Worm (Caenorhabditis elegans) whole organism, young adult: Measurements from ENCODE around the gene clec-66.
A peak's percentile ranks its signal among the peaks of the same experiment; 100 is the strongest.

Experiments used
- B0019.2 ChIP-seq: fragments of 200-800 bp; sonication (Bioruptor generic); conservative IDR thresholded peaks from 2 replicates; pipeline ENCODE4 v1.3.6; 2022; ENCODE audit warnings: missing genetic modification reagents, missing genetic modification characterization, missing compliant biosample characterization
- B0035.1 ChIP-seq: sonication (generic microtip); optimal IDR thresholded peaks from 2 replicates; lab custom pipeline; 2016; ENCODE audit warnings: missing genetic modification characterization, mild to moderate bottlenecking, missing compliant biosample characterization, missing genotype, missing genetic modification reagents
- B0336.3 ChIP-seq: fragments of 200-800 bp; sonication (Bioruptor generic); IDR thresholded peaks from 2 replicates; pipeline ENCODE4 v1.3.6; 2022; ENCODE audit warnings: missing genetic modification characterization, missing compliant biosample characterization
- F10E7.11 ChIP-seq: sonication (generic microtip); optimal IDR thresholded peaks from 2 replicates; lab custom pipeline; 2017; ENCODE audit warnings: mild to moderate bottlenecking, missing genetic modification characterization, moderate library complexity, missing compliant biosample characterization
- F23B12.7 ChIP-seq: sonication (generic microtip); optimal IDR thresholded peaks from 2 replicates; lab custom pipeline; 2017; ENCODE audit warnings: missing genetic modification characterization, mild to moderate bottlenecking, missing compliant biosample characterization, antibody characterized with exemption, moderate library complexity; ENCODE audit not compliant: insufficient read depth
- F39B2.1 ChIP-seq: fragments of 200-800 bp; sonication (Bioruptor generic); IDR thresholded peaks from 2 replicates; pipeline ENCODE4 v1.3.6; 2022; ENCODE audit warnings: missing genetic modification reagents, missing genetic modification characterization, missing compliant biosample characterization
- F55B11.4 ChIP-seq: sonication (generic microtip); optimal IDR thresholded peaks from 2 replicates; lab custom pipeline; 2016; ENCODE audit warnings: missing compliant biosample characterization, missing genetic modification characterization, borderline replicate concordance; ENCODE audit not compliant: insufficient read depth
- F57A8.1 ChIP-seq: fragments of 200-800 bp; sonication (Bioruptor generic); optimal IDR thresholded peaks from 2 replicates; lab custom pipeline; 2018; ENCODE audit warnings: mild to moderate bottlenecking, missing genetic modification characterization, moderate library complexity, missing compliant biosample characterization
- T07F8.4 ChIP-seq: sonication (generic microtip); optimal IDR thresholded peaks from 2 replicates; lab custom pipeline; 2016; ENCODE audit warnings: mild to moderate bottlenecking, missing genetic modification characterization, moderate library complexity, missing compliant biosample characterization
- Y53G8AR.9 ChIP-seq: fragments of 200-800 bp; sonication (Bioruptor generic); conservative IDR thresholded peaks from 2 replicates; pipeline ENCODE4 v1.3.6; 2022; ENCODE audit warnings: missing genetic modification reagents, missing genetic modification characterization, missing compliant biosample characterization
- ZK185.1 ChIP-seq: sonication (generic microtip); optimal IDR thresholded peaks from 2 replicates; lab custom pipeline; 2016; ENCODE audit warnings: mild to moderate bottlenecking, missing genetic modification characterization, missing compliant biosample characterization; ENCODE audit not compliant: poor library complexity, severe bottlenecking
- akir-1 ChIP-seq: fragments of 200-800 bp; sonication (Bioruptor generic); optimal IDR thresholded peaks from 2 replicates; lab custom pipeline; 2018; ENCODE audit warnings: mild to moderate bottlenecking, missing genetic modification characterization, moderate library complexity, missing compliant biosample characterization
- aptf-3 ChIP-seq: fragments of 200-800 bp; sonication (Bioruptor generic); IDR thresholded peaks from 2 replicates; pipeline ENCODE4 v1.3.6; 2022; ENCODE audit warnings: missing genetic modification characterization, missing compliant biosample characterization
- attf-3 ChIP-seq: fragments of 200-800 bp; sonication (Bioruptor generic); conservative IDR thresholded peaks from 2 replicates; pipeline ENCODE4 v1.3.6; 2022; ENCODE audit warnings: missing genetic modification reagents, missing genetic modification characterization, missing compliant biosample characterization
- ceh-100 ChIP-seq: fragments of 200-800 bp; sonication (Bioruptor generic); IDR thresholded peaks from 2 replicates; pipeline ENCODE4 v1.3.6; 2022; ENCODE audit warnings: missing genetic modification reagents, missing genetic modification characterization, missing compliant biosample characterization
- ceh-58 ChIP-seq: fragments of 200-800 bp; sonication (Bioruptor generic); IDR thresholded peaks from 2 replicates; pipeline ENCODE4 v1.3.6; 2022; ENCODE audit warnings: missing genetic modification characterization, missing compliant biosample characterization
- ceh-91 ChIP-seq: fragments of 200-800 bp; sonication (Bioruptor generic); IDR thresholded peaks from 2 replicates; pipeline ENCODE4 v1.3.6; 2022; ENCODE audit warnings: missing genetic modification reagents, missing genetic modification characterization, missing compliant biosample characterization
- egl-18 ChIP-seq: fragments of 200-800 bp; sonication (Bioruptor generic); IDR thresholded peaks from 2 replicates; pipeline ENCODE4 v1.3.6; 2022; ENCODE audit warnings: missing genetic modification reagents, missing genetic modification characterization, missing compliant biosample characterization
- fkh-3 ChIP-seq: sonication (generic microtip); optimal IDR thresholded peaks from 2 replicates; lab custom pipeline; 2016; ENCODE audit warnings: mild to moderate bottlenecking, missing genetic modification characterization, missing compliant biosample characterization
- hlh-26 ChIP-seq: fragments of 200-800 bp; sonication (Bioruptor generic); conservative IDR thresholded peaks from 2 replicates; pipeline ENCODE4 v1.3.6; 2022; ENCODE audit warnings: missing genetic modification reagents, missing genetic modification characterization, missing compliant biosample characterization
- hmg-20 ChIP-seq: fragments of 200-800 bp; sonication (Bioruptor generic); IDR thresholded peaks from 2 replicates; pipeline ENCODE4 v1.3.6; 2022; ENCODE audit warnings: missing genetic modification reagents, missing genetic modification characterization, missing compliant biosample characterization
- hrde-1 ChIP-seq: sonication (generic microtip); optimal IDR thresholded peaks from 2 replicates; lab custom pipeline; 2016; ENCODE audit warnings: missing genetic modification characterization, mild to moderate bottlenecking, missing compliant biosample characterization, moderate library complexity, missing genotype, missing genetic modification reagents, borderline replicate concordance
- hsf-1 ChIP-seq: fragments of 200-800 bp; sonication (Bioruptor generic); IDR thresholded peaks from 2 replicates; pipeline ENCODE4 v1.3.6; 2022; ENCODE audit warnings: missing genetic modification reagents, missing genetic modification characterization, missing compliant biosample characterization
- let-526 ChIP-seq: fragments of 200-800 bp; sonication (Bioruptor generic); IDR thresholded peaks from 2 replicates; pipeline ENCODE4 v1.3.6; 2022; ENCODE audit warnings: missing genetic modification reagents, missing genetic modification characterization, missing compliant biosample characterization
- let-607 ChIP-seq, 2 experiments: fragments of 200-800 bp in 1 of 2; sonication (Bioruptor generic) in 1 of 2; sonication (generic microtip) in 1 of 2; optimal IDR thresholded peaks; 2 replicates each; lab custom pipeline; 2016 to 2018; ENCODE audit warnings: mild to moderate bottlenecking in 2 of 2, missing compliant biosample characterization in 2 of 2, missing genetic modification characterization in 2 of 2, moderate library complexity in 2 of 2, missing genotype in 1 of 2
- lin-26 ChIP-seq: fragments of 200-800 bp; sonication (Bioruptor generic); IDR thresholded peaks from 2 replicates; pipeline ENCODE4 v1.3.6; 2022; ENCODE audit warnings: missing genetic modification reagents, missing genetic modification characterization, missing compliant biosample characterization
- lin-35 ChIP-seq, 3 experiments: fragments of 150-350 bp in 2 of 3; sonication (generic microtip) in 1 of 3; optimal IDR thresholded peaks; 2 replicates each; lab custom pipeline; 2014 to 2018; ENCODE audit warnings: missing biosample characterization in 3 of 3, missing genetic modification characterization in 3 of 3, missing genetic modification reagents in 3 of 3
- lin-54 ChIP-seq: fragments of 200-800 bp; sonication (Bioruptor generic); optimal IDR thresholded peaks from 2 replicates; lab custom pipeline; 2018; ENCODE audit warnings: mild to moderate bottlenecking, missing genetic modification characterization, missing compliant biosample characterization
- lsl-1 ChIP-seq: fragments of 200-800 bp; sonication (Bioruptor generic); optimal IDR thresholded peaks from 2 replicates; lab custom pipeline; 2018; ENCODE audit warnings: mild to moderate bottlenecking, missing genetic modification characterization, moderate library complexity, missing compliant biosample characterization
- madf-6 ChIP-seq: fragments of 200-800 bp; sonication (Bioruptor generic); IDR thresholded peaks from 2 replicates; pipeline ENCODE4 v1.3.6; 2022; ENCODE audit warnings: missing genetic modification reagents, missing genetic modification characterization, missing compliant biosample characterization
- madf-8 ChIP-seq: fragments of 200-800 bp; sonication (Bioruptor generic); conservative IDR thresholded peaks from 2 replicates; pipeline ENCODE4 v1.3.6; 2022; ENCODE audit warnings: missing genetic modification reagents, missing genetic modification characterization, missing compliant biosample characterization
- mcd-1 ChIP-seq: fragments of 200-800 bp; sonication (Bioruptor generic); IDR thresholded peaks from 2 replicates; pipeline ENCODE4 v1.3.6; 2022; ENCODE audit warnings: missing genetic modification reagents, missing genetic modification characterization, missing compliant biosample characterization
- mxl-1 ChIP-seq: sonication (generic microtip); optimal IDR thresholded peaks from 2 replicates; lab custom pipeline; 2016; ENCODE audit warnings: missing genetic modification characterization, missing compliant biosample characterization
- nfyb-1 ChIP-seq: fragments of 200-800 bp; sonication (Bioruptor generic); IDR thresholded peaks from 2 replicates; pipeline ENCODE4 v1.3.6; 2022; ENCODE audit warnings: missing genetic modification reagents, missing genetic modification characterization, missing compliant biosample characterization
- nhr-120 ChIP-seq: fragments of 200-800 bp; sonication (Bioruptor generic); IDR thresholded peaks from 2 replicates; pipeline ENCODE4 v1.3.6; 2022; ENCODE audit warnings: missing genetic modification characterization, missing compliant biosample characterization
- nhr-179 ChIP-seq: sonication (generic microtip); optimal IDR thresholded peaks from 2 replicates; lab custom pipeline; 2016; ENCODE audit warnings: mild to moderate bottlenecking, missing genetic modification characterization, missing compliant biosample characterization
- nhr-90 ChIP-seq: sonication (generic microtip); optimal IDR thresholded peaks from 2 replicates; lab custom pipeline; 2016; ENCODE audit warnings: missing genotype, mild to moderate bottlenecking, missing genetic modification characterization, missing compliant biosample characterization
- pbrm-1 ChIP-seq: fragments of 200-800 bp; sonication (Bioruptor generic); IDR thresholded peaks from 2 replicates; pipeline ENCODE4 v1.3.6; 2022; ENCODE audit warnings: missing genetic modification reagents, missing genetic modification characterization, missing compliant biosample characterization
- rcor-1 ChIP-seq: fragments of 200-800 bp; sonication (Bioruptor generic); IDR thresholded peaks from 2 replicates; pipeline ENCODE4 v1.3.6; 2022; ENCODE audit warnings: missing genetic modification reagents, missing genetic modification characterization, missing compliant biosample characterization
- rpc-1 ChIP-seq, 2 experiments: fragments of 150-350 bp in 1 of 2; sonication (generic microtip) in 1 of 2; optimal IDR thresholded peaks; 2 replicates each; lab custom pipeline; 2014 to 2018; ENCODE audit warnings: missing biosample characterization in 1 of 2, missing genetic modification characterization in 1 of 2, missing genetic modification reagents in 1 of 2, missing genotype in 1 of 2
- sdz-38 ChIP-seq: sonication (generic microtip); optimal IDR thresholded peaks from 2 replicates; lab custom pipeline; 2016; ENCODE audit warnings: missing genotype, missing genetic modification characterization, missing compliant biosample characterization
- sea-2 ChIP-seq: fragments of 200-800 bp; sonication (Bioruptor generic); IDR thresholded peaks from 2 replicates; pipeline ENCODE4 v1.3.6; 2022; ENCODE audit warnings: missing genetic modification characterization, missing compliant biosample characterization
- snpc-1.3 ChIP-seq: sonication (generic microtip); optimal IDR thresholded peaks from 2 replicates; lab custom pipeline; 2017; ENCODE audit warnings: missing genetic modification characterization, mild to moderate bottlenecking, missing compliant biosample characterization, antibody characterized with exemption, moderate library complexity, missing genotype, missing genetic modification reagents; ENCODE audit not compliant: insufficient read depth
- snpc-4 ChIP-seq, 5 experiments: fragments of 150-350 bp in 1 of 5; sonication (generic microtip) in 4 of 5; optimal IDR thresholded peaks; 2 replicates each; lab custom pipeline; 2014 to 2018; ENCODE audit warnings: missing genetic modification characterization in 5 of 5, missing biosample characterization in 3 of 5, antibody characterized with exemption in 2 of 5, mild to moderate bottlenecking in 2 of 5, missing compliant biosample characterization in 2 of 5, missing genotype in 2 of 5, moderate library complexity in 2 of 5, missing genetic modification reagents in 1 of 5
- somi-1 ChIP-seq: fragments of 200-800 bp; sonication (Bioruptor generic); optimal IDR thresholded peaks from 2 replicates; lab custom pipeline; 2018; ENCODE audit warnings: mild to moderate bottlenecking, missing genetic modification characterization, missing compliant biosample characterization
- zfh-2 ChIP-seq: fragments of 200-800 bp; sonication (Bioruptor generic); conservative IDR thresholded peaks from 2 replicates; pipeline ENCODE4 v1.3.6; 2022; ENCODE audit warnings: missing genetic modification reagents, missing genetic modification characterization, missing compliant biosample characterization
- ztf-26 ChIP-seq: sonication (generic microtip); optimal IDR thresholded peaks from 2 replicates; lab custom pipeline; 2017; ENCODE audit warnings: missing genetic modification characterization, missing compliant biosample characterization

Gene clec-66

DNA sequence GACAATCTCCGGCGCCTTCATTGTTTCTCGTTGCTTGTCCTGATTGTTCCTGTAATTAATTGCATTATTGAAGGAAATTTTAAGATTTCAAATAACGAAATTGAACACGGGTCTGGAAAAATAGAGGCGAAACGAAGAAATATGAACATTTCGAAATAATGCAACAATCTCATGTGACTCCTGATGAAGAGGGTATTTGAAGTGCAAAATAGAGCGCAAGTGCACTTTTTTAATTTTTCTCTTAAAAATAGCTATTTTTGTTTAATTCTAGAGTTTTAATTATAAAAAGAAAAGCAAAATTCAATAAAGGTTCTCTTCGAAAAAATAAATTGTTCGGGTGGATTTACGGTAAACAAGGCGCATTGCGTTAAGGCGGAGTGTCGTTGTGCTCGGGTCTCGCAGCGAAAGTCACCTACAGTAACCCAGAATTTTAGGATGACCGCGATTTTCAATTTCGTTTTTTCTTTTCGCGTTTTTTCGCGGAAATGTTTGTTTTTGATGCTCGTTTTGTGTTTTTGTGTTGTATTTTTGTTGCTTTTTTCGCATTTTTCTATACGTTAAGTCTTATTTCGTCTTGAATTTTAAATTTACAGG, 14.9 kb downstream of the clec-66 start, which contains the start of the genes F58G1.2 and wago-4 (continued):
- TF ChIP-seq zfh-2 (GFP tag; lab: Robert Waterston, UW) (no peak), sea-2 (no peak), lin-26 (no peak), egl-18 (GFP tag; lab: Robert Waterston, UW) (no peak), somi-1 (no peak), nhr-120 (no peak), T07F8.4 (tag; lab: Kevin White, UChicago) (no peak), F39B2.1 (GFP tag; lab: Robert Waterston, UW) (no peak), sdz-38 (tag; lab: Kevin White, UChicago) (no peak), F10E7.11 (no peak), nhr-90 (tag; lab: Kevin White, UChicago) (no peak), ceh-91 (GFP tag; lab: Robert Waterston, UW) (peak; percentile 92), mcd-1 (GFP tag; lab: Robert Waterston, UW) (peak; percentile 60), akir-1 (GFP tag; lab: Kevin White, UChicago) (no peak), B0035.1 (tag; lab: Kevin White, UChicago) (no peak), fkh-3 (tag; lab: Kevin White, UChicago) (no peak), let-526 (GFP tag; lab: Robert Waterston, UW) (no peak), attf-3 (GFP tag; lab: Robert Waterston, UW) (peak; percentile 100), hmg-20 (GFP tag; lab: Robert Waterston, UW) (no peak), madf-8 (GFP tag; lab: Robert Waterston, UW) (peak; percentile 83), ceh-58 (GFP tag; lab: Robert Waterston, UW) (no peak), aptf-3 (GFP tag; lab: Robert Waterston, UW) (no peak), ceh-100 (GFP tag; lab: Robert Waterston, UW) (0 out of 2 replicates have a peak, but pooled peaks have one; percentile 13), nfyb-1 (GFP tag; lab: Robert Waterston, UW) (no peak), snpc-1.3 (tag; lab: Kevin White, UChicago) (peak; percentile 53), ztf-26 (no peak), F57A8.1 (GFP tag; lab: Kevin White, UChicago) (no peak), Y53G8AR.9 (GFP tag; lab: Robert Waterston, UW) (no peak), pbrm-1 (no peak), ZK185.1 (tag; lab: Kevin White, UChicago) (no peak), F23B12.7 (tag; lab: Kevin White, UChicago) (peak; percentile 44), rpc-1 (optimal IDR thresholded peaks at IDR 0.05; lab: Kevin White, UChicago) (no peak), rpc-1 (tag; optimal IDR thresholded peaks at IDR 0.05; lab: Kevin White, UChicago) (no peak), let-607 (tag; optimal IDR thresholded peaks at IDR 0.05; lab: Kevin White, UChicago) (no peak), lsl-1 (GFP tag; lab: Kevin White, UChicago) (peak; percentile 94)

DNA sequence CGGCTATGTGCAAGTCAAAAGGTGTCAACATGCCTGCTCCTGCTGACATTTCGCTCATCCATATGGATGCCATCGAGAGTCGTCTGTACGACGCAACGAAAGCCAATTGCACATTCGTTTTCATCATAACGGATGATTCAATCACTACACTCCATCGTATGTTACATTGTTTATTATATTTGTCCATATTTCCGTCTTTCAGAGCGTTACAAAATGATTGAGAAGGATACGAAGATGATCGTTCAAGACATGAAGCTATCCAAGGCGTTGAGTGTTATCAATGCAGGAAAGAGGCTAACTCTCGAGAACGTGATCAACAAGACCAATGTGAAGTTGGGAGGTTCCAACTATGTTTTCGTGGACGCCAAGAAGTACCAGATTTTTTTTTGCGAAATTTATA, 17.3 kb downstream of the clec-66 start:
- TF ChIP-seq F10E7.11 (no peak), rcor-1 (GFP tag; lab: Robert Waterston, UW) (no peak), F55B11.4 (no peak), hlh-26 (GFP tag; lab: Robert Waterston, UW) (no peak), mxl-1 (tag; lab: Kevin White, UChicago) (no peak), snpc-4 (GFP tag; optimal IDR thresholded peaks at IDR 0.05; lab: Kevin White, UChicago) (no peak), snpc-4 (tag; optimal IDR thresholded peaks at IDR 0.05; lab: Kevin White, UChicago) (no peak), lin-54 (GFP tag; lab: Kevin White, UChicago) (no peak), lin-35 (GFP tag; optimal IDR thresholded peaks at IDR 0.05; lab: Kevin White, UChicago) (no peak), B0336.3 (GFP tag; lab: Robert Waterston, UW) (no peak), nhr-179 (no peak), madf-6 (GFP tag; lab: Robert Waterston, UW) (no peak), hrde-1 (tag; lab: Kevin White, UChicago) (no peak), B0019.2 (GFP tag; lab: Robert Waterston, UW) (no peak), hsf-1 (GFP tag; lab: Robert Waterston, UW) (no peak)
